Worm (Caenorhabditis elegans): Measurements from ENCODE around the gene F38A5.22.
"Not testable (repeated sequence)": the region's sequence is repeated elsewhere in the genome, so short reads cannot be mapped to it uniquely, and the experiment has no call there.

DNA sequence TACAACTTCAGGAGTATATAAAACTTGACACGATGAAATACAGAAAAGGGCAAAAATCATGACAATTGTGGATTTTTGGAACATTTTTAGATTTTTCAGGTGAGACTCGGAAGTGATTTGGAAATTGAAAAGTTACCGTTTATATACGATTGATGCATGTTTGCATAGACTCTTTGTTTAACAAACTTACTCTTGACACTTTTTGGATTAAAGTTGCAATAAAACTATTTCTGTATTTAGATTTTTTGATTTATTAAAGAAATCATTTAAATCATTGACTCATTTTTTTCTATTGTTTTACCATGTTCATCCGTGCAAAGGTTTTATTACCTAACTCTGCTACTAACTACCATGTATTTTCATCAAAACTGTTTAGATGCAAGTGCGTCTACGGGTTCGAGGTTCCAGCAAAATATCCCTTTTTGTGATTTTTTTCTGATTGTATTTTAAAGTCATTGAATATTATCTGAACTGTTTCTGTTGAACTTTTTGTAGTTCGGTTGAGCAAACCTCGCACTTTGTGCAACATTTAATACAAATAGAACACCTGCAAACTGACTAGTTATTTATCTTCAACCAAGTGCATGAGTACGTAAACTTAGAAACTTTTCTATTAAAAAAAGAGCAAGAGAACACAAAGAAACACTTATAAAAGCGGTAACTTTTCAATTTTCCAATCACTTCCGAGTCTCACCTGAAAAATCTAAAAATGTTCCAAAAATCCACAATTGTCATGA is 4.6 kb downstream of the F38A5.22 start, which contains the start of the genes nspb-1 and nspb-2:
- not testable (repeated sequence) for TF ChIP-seq cog-1 (tag; optimal IDR thresholded peaks at IDR 0.05); ref-1 (GFP tag; conservative IDR thresholded peaks at IDR 0.05); T22C8.4 (GFP tag; IDR thresholded peaks at IDR 0.05); klf-2 (GFP tag; conservative IDR thresholded peaks at IDR 0.05); flt-1 (GFP tag; IDR thresholded peaks at IDR 0.05); ztf-23 (GFP tag; IDR thresholded peaks at IDR 0.05); tab-1 (GFP tag; IDR thresholded peaks at IDR 0.05); med-1 (GFP tag; optimal IDR thresholded peaks at IDR 0.05; ENCODE audit: insufficient read depth); ztf-29 (GFP tag; IDR thresholded peaks at IDR 0.05)
